Worm (Caenorhabditis elegans) whole organism, midembryonic: Measurements from ENCODE around the gene srsx-17.

Source experiments
- T22C8.4 ChIP-seq: fragments of 200-800 bp; sonication (Bioruptor generic); IDR thresholded peaks from 2 replicates; pipeline ENCODE4 v1.3.6; 2022; ENCODE audit warnings: missing genetic modification characterization, missing compliant biosample characterization
- cog-1 ChIP-seq: sonication (generic microtip); optimal IDR thresholded peaks from 2 replicates; lab custom pipeline; 2016; ENCODE audit warnings: missing genetic modification characterization, missing compliant biosample characterization
- klf-2 ChIP-seq: fragments of 200-800 bp; sonication (Bioruptor generic); conservative IDR thresholded peaks from 2 replicates; pipeline ENCODE4 v1.3.6; 2022; ENCODE audit warnings: missing genetic modification reagents, missing genetic modification characterization, missing compliant biosample characterization
- med-1 ChIP-seq: sonication (generic microtip); optimal IDR thresholded peaks from 2 replicates; lab custom pipeline; 2017; ENCODE audit warnings: missing genetic modification characterization, mild to moderate bottlenecking, missing compliant biosample characterization, antibody characterized with exemption, missing genetic modification reagents; ENCODE audit not compliant: insufficient read depth
- ref-1 ChIP-seq: fragments of 200-800 bp; sonication (Bioruptor generic); conservative IDR thresholded peaks from 2 replicates; pipeline ENCODE4 v1.3.6; 2022; ENCODE audit warnings: missing genetic modification reagents, missing genetic modification characterization, missing compliant biosample characterization
- tab-1 ChIP-seq: fragments of 200-800 bp; sonication (Bioruptor generic); IDR thresholded peaks from 2 replicates; pipeline ENCODE4 v1.3.6; 2022; ENCODE audit warnings: missing genetic modification characterization, missing compliant biosample characterization
- ztf-23 ChIP-seq: fragments of 200-800 bp; sonication (Bioruptor generic); IDR thresholded peaks from 2 replicates; pipeline ENCODE4 v1.3.6; 2022; ENCODE audit warnings: missing genetic modification reagents, missing genetic modification characterization, missing compliant biosample characterization
- ztf-29 ChIP-seq: fragments of 200-800 bp; sonication (Bioruptor generic); IDR thresholded peaks from 2 replicates; pipeline ENCODE4 v1.3.6; 2022; ENCODE audit warnings: missing genetic modification reagents, missing genetic modification characterization, missing compliant biosample characterization

ce11 chrV:5927347-5927746 lies at the start of gene srsx-17:
- TF ChIP-seq T22C8.4 (GFP tag; lab: Robert Waterston, UW) (no peak), tab-1 (no peak), cog-1 (tag; lab: Kevin White, UChicago) (no peak), med-1 (no peak), ref-1 (GFP tag; lab: Robert Waterston, UW) (no peak), ztf-23 (no peak), ztf-29 (GFP tag; lab: Robert Waterston, UW) (no peak), klf-2 (GFP tag; lab: Robert Waterston, UW) (no peak)
